Fruit fly (Drosophila melanogaster) whole organism, embryonic: ENCODE results near the gene MTPAP.
A peak's percentile ranks its signal among the peaks of the same experiment; 100 is the strongest.

Source experiments
- Ada2b ChIP-seq: fragments of 200-800 bp; sonication (Bioruptor generic); IDR thresholded peaks from 2 replicates; pipeline ENCODE4 v1.3.6; 2022; ENCODE audit warnings: missing biosample characterization, missing genetic modification characterization
- BEAF-32 ChIP-seq: fragments of 200-800 bp; sonication (Bioruptor generic); optimal IDR thresholded peaks from 3 replicates; lab custom pipeline; 2017; ENCODE audit warnings: missing biosample characterization, missing genetic modification characterization, mild to moderate bottlenecking, moderate library complexity, missing genetic modification reagents
- Bgb ChIP-seq: fragments of 200-800 bp; sonication (Bioruptor generic); IDR thresholded peaks from 2 replicates; pipeline ENCODE4 v1.3.6; 2022; ENCODE audit warnings: missing biosample characterization, missing genetic modification characterization; ENCODE audit not compliant: partially characterized antibody
- CG14710 ChIP-seq: fragments of 200-800 bp; sonication (Bioruptor generic); optimal IDR thresholded peaks from 3 replicates; lab custom pipeline; 2019; ENCODE audit warnings: missing biosample characterization, mild to moderate bottlenecking, missing genetic modification characterization, moderate library complexity
- CG14965 ChIP-seq: fragments of 200-800 bp; sonication (Bioruptor generic); optimal IDR thresholded peaks from 2 replicates; lab custom pipeline; 2016; ENCODE audit warnings: missing biosample characterization, missing genetic modification characterization, borderline replicate concordance
- CG15479 ChIP-seq: fragments of 200-800 bp; sonication (Bioruptor generic); optimal IDR thresholded peaks from 3 replicates; lab custom pipeline; 2019; ENCODE audit warnings: missing biosample characterization, mild to moderate bottlenecking, missing genetic modification characterization, moderate library complexity
- CG15696 ChIP-seq: fragments of 200-800 bp; sonication (Bioruptor generic); optimal IDR thresholded peaks from 2 replicates; lab custom pipeline; 2019; ENCODE audit warnings: missing biosample characterization, mild to moderate bottlenecking, missing genetic modification characterization, moderate library complexity
- CG1832 ChIP-seq: fragments of 200-800 bp; sonication (Bioruptor generic); optimal IDR thresholded peaks from 2 replicates; lab custom pipeline; 2017; ENCODE audit warnings: missing biosample characterization, mild to moderate bottlenecking, missing genetic modification characterization, inconsistent platforms
- CG2712 ChIP-seq: fragments of 200-800 bp; optimal IDR thresholded peaks from 3 replicates; lab custom pipeline; 2019; ENCODE audit warnings: missing biosample characterization, mild to moderate bottlenecking, missing genetic modification characterization, moderate library complexity
- CG34422 ChIP-seq: fragments of 200-800 bp; sonication (Bioruptor generic); IDR thresholded peaks from 3 replicates; pipeline ENCODE4 v1.3.6; 2022; ENCODE audit warnings: missing biosample characterization, missing genetic modification characterization
- CG43689 ChIP-seq: fragments of 200-800 bp; sonication (Bioruptor generic); IDR thresholded peaks from 2 replicates; pipeline ENCODE4 v1.3.6; 2022; ENCODE audit warnings: missing biosample characterization, missing genetic modification characterization
- CG6854 ChIP-seq: fragments of 200-800 bp; sonication (Bioruptor generic); optimal IDR thresholded peaks from 3 replicates; lab custom pipeline; 2017; ENCODE audit warnings: missing biosample characterization, mild to moderate bottlenecking, missing genetic modification characterization
- CG7745 ChIP-seq: fragments of 200-800 bp; sonication (Bioruptor generic); optimal IDR thresholded peaks from 2 replicates; lab custom pipeline; 2018; ENCODE audit warnings: missing biosample characterization, mild to moderate bottlenecking, missing genetic modification characterization, moderate library complexity
- CG7928 ChIP-seq: fragments of 200-800 bp; sonication (Bioruptor generic); optimal IDR thresholded peaks from 2 replicates; lab custom pipeline; 2017; ENCODE audit warnings: missing biosample characterization, mild to moderate bottlenecking, missing genetic modification characterization
- CG9932 ChIP-seq: fragments of 200-800 bp; sonication (Bioruptor generic); IDR thresholded peaks from 2 replicates; pipeline ENCODE4 v1.3.6; 2022; ENCODE audit warnings: missing biosample characterization, missing genetic modification characterization
- CTCF ChIP-seq: fragments of 200-800 bp; sonication (Bioruptor generic); optimal IDR thresholded peaks from 2 replicates; lab custom pipeline; 2017; ENCODE audit warnings: missing biosample characterization, mild to moderate bottlenecking, missing genetic modification characterization, moderate library complexity
- CoRest ChIP-seq: fragments of 200-800 bp; sonication (Bioruptor generic); optimal IDR thresholded peaks from 3 replicates; lab custom pipeline; 2018; ENCODE audit warnings: missing biosample characterization, mild to moderate bottlenecking, missing genetic modification characterization, moderate library complexity
- Dad ChIP-seq: fragments of 200-800 bp; sonication (Bioruptor generic); optimal IDR thresholded peaks from 3 replicates; lab custom pipeline; 2016; ENCODE audit warnings: missing biosample characterization, missing genetic modification characterization
- Ets97D ChIP-seq: fragments of 200-800 bp; sonication (Bioruptor generic); optimal IDR thresholded peaks from 3 replicates; lab custom pipeline; 2016; ENCODE audit warnings: missing biosample characterization, missing genetic modification characterization
- Fer1 ChIP-seq: fragments of 200-800 bp; sonication (Bioruptor generic); optimal IDR thresholded peaks from 2 replicates; lab custom pipeline; 2017; ENCODE audit warnings: missing biosample characterization, mild to moderate bottlenecking, missing genetic modification characterization
- Meics ChIP-seq: fragments of 200-800 bp; sonication (Bioruptor generic); optimal IDR thresholded peaks from 2 replicates; lab custom pipeline; 2017; ENCODE audit warnings: missing biosample characterization, mild to moderate bottlenecking, missing genetic modification characterization
- Myb ChIP-seq: fragments of 200-800 bp; sonication (Bioruptor generic); optimal IDR thresholded peaks from 2 replicates; lab custom pipeline; 2016; ENCODE audit warnings: missing biosample characterization, missing genetic modification characterization
- Nf-YC ChIP-seq: fragments of 200-800 bp; optimal IDR thresholded peaks from 3 replicates; lab custom pipeline; 2019; ENCODE audit warnings: missing biosample characterization, mild to moderate bottlenecking, missing genetic modification characterization, moderate library complexity
- Opbp ChIP-seq: fragments of 200-800 bp; sonication (Bioruptor generic); IDR thresholded peaks from 3 replicates; pipeline ENCODE4 v1.3.6; 2022; ENCODE audit warnings: missing biosample characterization, missing genetic modification characterization; ENCODE audit not compliant: partially characterized antibody
- PHDP ChIP-seq: fragments of 200-800 bp; sonication (Bioruptor generic); optimal IDR thresholded peaks from 3 replicates; lab custom pipeline; 2018; ENCODE audit warnings: missing biosample characterization, mild to moderate bottlenecking, missing genetic modification characterization, moderate library complexity
- Rx ChIP-seq: fragments of 200-800 bp; sonication (Bioruptor generic); IDR thresholded peaks from 2 replicates; pipeline ENCODE4 v1.3.6; 2022; ENCODE audit warnings: missing biosample characterization, missing genetic modification characterization
- Side ChIP-seq: fragments of 200-800 bp; sonication (Bioruptor generic); optimal IDR thresholded peaks from 2 replicates; lab custom pipeline; 2016; ENCODE audit warnings: missing biosample characterization, missing genetic modification characterization
- amos ChIP-seq: fragments of 200-800 bp; sonication (Bioruptor generic); IDR thresholded peaks from 2 replicates; pipeline ENCODE4 v1.3.6; 2022; ENCODE audit warnings: missing biosample characterization, missing genetic modification characterization; ENCODE audit not compliant: partially characterized antibody
- bsh ChIP-seq, 2 experiments: fragments of 200-800 bp; sonication (Bioruptor generic); optimal IDR thresholded peaks; 2 replicates each; lab custom pipeline; 2017 to 2018; ENCODE audit warnings: mild to moderate bottlenecking in 2 of 2, missing biosample characterization in 2 of 2, missing genetic modification characterization in 2 of 2, moderate library complexity in 1 of 2
- crc ChIP-seq: fragments of 200-800 bp; sonication (Bioruptor generic); optimal IDR thresholded peaks from 2 replicates; lab custom pipeline; 2016; ENCODE audit warnings: missing biosample characterization, missing genetic modification characterization
- crp ChIP-seq, 2 experiments: fragments of 200-800 bp; sonication (Bioruptor generic); optimal IDR thresholded peaks; 2 replicates in 1 of 2; 3 replicates in 1 of 2; lab custom pipeline; 2017; ENCODE audit warnings: missing biosample characterization in 2 of 2, missing genetic modification characterization in 2 of 2, mild to moderate bottlenecking in 1 of 2, moderate library complexity in 1 of 2
- cwo ChIP-seq: fragments of 200-800 bp; sonication (Bioruptor generic); optimal IDR thresholded peaks from 3 replicates; lab custom pipeline; 2017; ENCODE audit warnings: missing biosample characterization, missing genetic modification characterization, mild to moderate bottlenecking, moderate library complexity, missing genetic modification reagents
- ewg ChIP-seq: fragments of 200-800 bp; sonication (Bioruptor generic); optimal IDR thresholded peaks from 3 replicates; lab custom pipeline; 2017; ENCODE audit warnings: mild to moderate bottlenecking, missing biosample characterization, missing genetic modification reagents, missing genetic modification characterization
- fd3F ChIP-seq: fragments of 200-800 bp; sonication (Bioruptor generic); optimal IDR thresholded peaks from 2 replicates; lab custom pipeline; 2018; ENCODE audit warnings: missing biosample characterization, mild to moderate bottlenecking, missing genetic modification characterization, moderate library complexity
- gcm ChIP-seq: fragments of 200-800 bp; sonication (Bioruptor generic); optimal IDR thresholded peaks from 2 replicates; lab custom pipeline; 2019; ENCODE audit warnings: missing biosample characterization, mild to moderate bottlenecking, missing genetic modification characterization, moderate library complexity
- gro ChIP-seq: fragments of 200-800 bp; sonication (Bioruptor generic); optimal IDR thresholded peaks from 2 replicates; lab custom pipeline; 2016; ENCODE audit warnings: missing biosample characterization, missing genetic modification characterization
- gsb-n ChIP-seq: fragments of 200-800 bp; sonication (Bioruptor generic); optimal IDR thresholded peaks from 3 replicates; lab custom pipeline; 2018; ENCODE audit warnings: missing biosample characterization, mild to moderate bottlenecking, missing genetic modification characterization
- jumu ChIP-seq: fragments of 200-800 bp; sonication (Bioruptor generic); optimal IDR thresholded peaks from 3 replicates; lab custom pipeline; 2016; ENCODE audit warnings: missing biosample characterization, missing genetic modification characterization
- lab ChIP-seq: fragments of 200-800 bp; sonication (Bioruptor generic); optimal IDR thresholded peaks from 3 replicates; lab custom pipeline; 2017; ENCODE audit warnings: missing biosample characterization, missing genetic modification characterization, mild to moderate bottlenecking, moderate library complexity, missing genetic modification reagents
- lola ChIP-seq, 3 experiments: fragments of >200 bp in 2 of 3; fragments of 200-800 bp in 1 of 3; sonication (Bioruptor generic) in 1 of 3; optimal IDR thresholded peaks; 2 replicates each; lab custom pipeline; 2017 to 2019; ENCODE audit warnings: missing biosample characterization in 3 of 3, missing genetic modification characterization in 3 of 3, mild to moderate bottlenecking in 1 of 3, moderate library complexity in 1 of 3
- nau ChIP-seq: fragments of 200-800 bp; sonication (Bioruptor generic); optimal IDR thresholded peaks from 3 replicates; lab custom pipeline; 2017; ENCODE audit warnings: missing biosample characterization, mild to moderate bottlenecking, missing genetic modification characterization, missing genetic modification reagents
- nerfin-2 ChIP-seq: fragments of 200-800 bp; sonication (Bioruptor generic); IDR thresholded peaks from 2 replicates; pipeline ENCODE4 v1.3.6; 2022; ENCODE audit warnings: missing biosample characterization, missing genetic modification characterization; ENCODE audit not compliant: partially characterized antibody
- nmo ChIP-seq: fragments of 200-800 bp; sonication (Bioruptor generic); optimal IDR thresholded peaks from 2 replicates; lab custom pipeline; 2018; ENCODE audit warnings: missing biosample characterization, mild to moderate bottlenecking, missing genetic modification characterization, moderate library complexity
- slbo ChIP-seq: fragments of 200-800 bp; sonication (Bioruptor generic); IDR thresholded peaks from 2 replicates; pipeline ENCODE4 v1.3.6; 2022; ENCODE audit warnings: missing biosample characterization, missing genetic modification characterization
- sna ChIP-seq: fragments of 200-800 bp; sonication (Bioruptor generic); IDR thresholded peaks from 2 replicates; pipeline ENCODE4 v1.3.6; 2022; ENCODE audit warnings: missing biosample characterization, missing genetic modification characterization; ENCODE audit not compliant: partially characterized antibody
- tna ChIP-seq: fragments of 200-800 bp; sonication (Bioruptor generic); IDR thresholded peaks from 2 replicates; pipeline ENCODE4 v1.3.6; 2022; ENCODE audit warnings: missing biosample characterization, missing genetic modification characterization; ENCODE audit not compliant: partially characterized antibody
- vnd ChIP-seq: fragments of 200-800 bp; sonication (Bioruptor generic); IDR thresholded peaks from 3 replicates; pipeline ENCODE4 v1.3.6; 2022; ENCODE audit warnings: missing biosample characterization, missing genetic modification characterization; ENCODE audit not compliant: partially characterized antibody
- z ChIP-seq: fragments of 200-800 bp; sonication (Bioruptor generic); IDR thresholded peaks from 3 replicates; pipeline ENCODE4 v1.3.6; 2022; ENCODE audit warnings: missing biosample characterization, missing genetic modification characterization

MTPAP gene

DNA sequence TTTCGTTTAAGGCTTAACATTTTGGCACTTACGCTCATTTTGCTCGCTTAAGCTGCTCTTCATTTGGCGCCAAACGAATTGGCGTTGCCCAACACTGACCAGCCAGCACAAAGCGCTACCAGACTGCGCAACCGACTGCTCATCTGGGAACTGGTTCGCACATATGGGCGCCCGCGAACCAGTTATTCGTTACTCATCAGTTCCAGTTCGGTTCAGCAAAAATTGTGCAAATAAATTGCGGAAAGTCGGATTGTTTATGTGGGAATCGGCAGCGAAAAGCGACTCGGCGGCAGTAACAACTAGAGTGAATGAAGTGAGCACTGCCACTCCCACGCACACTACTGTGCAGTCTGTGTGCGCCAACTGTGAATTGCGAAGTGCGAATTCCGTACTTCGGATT lies 43.7 kb upstream of the MTPAP start, which contains the start of gene Rilpl (continued):
- TF ChIP-seq CG7928 (peak; percentile 10), CG14710 (tag; lab: Kevin White, UChicago) (peak; percentile 30), vnd (GFP tag; lab: Robert Waterston, UW) (no peak), Rx (GFP tag; lab: Robert Waterston, UW) (peak; percentile 26; the same call in 1 of the 2 replicates), amos (GFP tag; lab: Robert Waterston, UW) (peak; percentile 68; the same call in 1 of the 2 replicates), gcm (no peak), Myb (GFP tag; lab: Kevin White, UChicago) (peak; percentile 67), CoRest (tag; lab: Kevin White, UChicago) (peak; percentile 37), CG15696 (tag; lab: Kevin White, UChicago) (no peak), fd3F (GFP tag; lab: Kevin White, UChicago) (no peak), Ets97D (GFP tag; lab: Kevin White, UChicago) (peak; percentile 63), lab (GFP tag; lab: Kevin White, UChicago) (peak; percentile 39), Fer1 (peak; percentile 32), Side (GFP tag; lab: Kevin White, UChicago) (peak; percentile 10), jumu (GFP tag; lab: Kevin White, UChicago) (peak; percentile 33), cwo (GFP tag; lab: Kevin White, UChicago) (no peak), crc (GFP tag; lab: Kevin White, UChicago) (no peak), CG15479 (GFP tag; lab: Kevin White, UChicago) (peak; percentile 1), CG14965 (GFP tag; lab: Kevin White, UChicago) (no peak), Ada2b (no peak), Opbp (GFP tag; lab: Robert Waterston, UW) (peak; percentile 59; the same call in 1 of the 3 replicates), CG9932 (GFP tag; lab: Robert Waterston, UW) (peak; percentile 54; the same call in 1 of the 2 replicates), Dad (peak; percentile 27), ewg (GFP tag; lab: Kevin White, UChicago) (peak; percentile 1), sna (GFP tag; lab: Robert Waterston, UW) (no peak), CTCF (GFP tag; lab: Kevin White, UChicago) (no peak), nau (GFP tag; lab: Kevin White, UChicago) (no peak), CG6854 (no peak), gro (peak; percentile 39), Bgb (GFP tag; lab: Robert Waterston, UW) (peak; percentile 68), nmo (GFP tag; lab: Kevin White, UChicago) (no peak), CG1832 (no peak), tna (GFP tag; lab: Robert Waterston, UW) (peak; percentile 38; the same call in 1 of the 2 replicates), gsb-n (tag; lab: Kevin White, UChicago) (peak; percentile 75), crp (GFP tag; optimal IDR thresholded peaks at IDR 0.05; lab: Kevin White, UChicago) (peak in 1 of 2 experiments; percentile 81), CG34422 (peak; percentile 7; the same call in 1 of the 3 replicates), PHDP (tag; lab: Kevin White, UChicago) (peak; percentile 12), CG2712 (tag; lab: Kevin White, UChicago) (peak; percentile 15), Nf-YC (tag; lab: Kevin White, UChicago) (peak; percentile 6), z (GFP tag; lab: Robert Waterston, UW) (no peak), slbo (GFP tag; lab: Robert Waterston, UW) (peak; percentile 32; the same call in 1 of the 2 replicates), lola (GFP tag; optimal IDR thresholded peaks at IDR 0.05; lab: Kevin White, UChicago) (no peak), nerfin-2 (GFP tag; lab: Robert Waterston, UW) (0 out of 2 replicates have a peak, but pooled peaks have one; percentile 28), CG43689 (GFP tag; lab: Robert Waterston, UW) (no peak), Meics (GFP tag; lab: Kevin White, UChicago) (peak; percentile 63), bsh (GFP tag; optimal IDR thresholded peaks at IDR 0.05; lab: Kevin White, UChicago) (peak in 1 of 2 experiments; percentile 7), BEAF-32 (GFP tag; lab: Kevin White, UChicago) (peak; percentile 47), CG7745 (tag; lab: Kevin White, UChicago) (no peak)
